Worm (Caenorhabditis elegans) whole organism, mixed stage, embryonic: ENCODE results near the gene F41H10.1.
A peak's percentile ranks its signal among the peaks of the same experiment; 100 is the strongest.

Experiments
- M03D4.4 ChIP-seq: sonication (generic microtip); optimal IDR thresholded peaks from 2 replicates; lab custom pipeline; 2017; ENCODE audit warnings: mild to moderate bottlenecking, missing genetic modification characterization, missing compliant biosample characterization
- bed-3 ChIP-seq: fragments of 200-800 bp; sonication (Bioruptor generic); optimal IDR thresholded peaks from 3 replicates; lab custom pipeline; 2018; ENCODE audit warnings: mild to moderate bottlenecking, missing genetic modification characterization, moderate library complexity, missing compliant biosample characterization
- blmp-1 ChIP-seq: fragments of 150-350 bp; optimal IDR thresholded peaks from 2 replicates; lab custom pipeline; 2014; ENCODE audit warnings: missing biosample characterization, missing genetic modification characterization
- ceh-39 ChIP-seq: fragments of 150-350 bp; optimal IDR thresholded peaks from 2 replicates; lab custom pipeline; 2014; ENCODE audit warnings: missing biosample characterization, missing genetic modification characterization
- ceh-43 ChIP-seq: fragments of 200-800 bp; sonication (Bioruptor generic); optimal IDR thresholded peaks from 2 replicates; lab custom pipeline; 2018; ENCODE audit warnings: mild to moderate bottlenecking, missing genetic modification characterization, moderate library complexity, missing compliant biosample characterization
- ceh-83 ChIP-seq: fragments of 200-800 bp; sonication (Bioruptor generic); optimal IDR thresholded peaks from 2 replicates; lab custom pipeline; 2018; ENCODE audit warnings: mild to moderate bottlenecking, missing genetic modification characterization, missing compliant biosample characterization
- ces-1 ChIP-seq: fragments of 150-350 bp; optimal IDR thresholded peaks from 2 replicates; lab custom pipeline; 2014; ENCODE audit warnings: missing biosample characterization, missing genetic modification reagents, missing genetic modification characterization
- cnd-1 ChIP-seq: fragments of 200-800 bp; sonication (Bioruptor generic); optimal IDR thresholded peaks from 2 replicates; lab custom pipeline; 2018; ENCODE audit warnings: mild to moderate bottlenecking, missing genetic modification characterization, missing compliant biosample characterization
- drap-1 ChIP-seq: fragments of 200-800 bp; sonication (Bioruptor generic); optimal IDR thresholded peaks from 3 replicates; lab custom pipeline; 2018; ENCODE audit warnings: mild to moderate bottlenecking, missing genetic modification characterization, missing compliant biosample characterization
- elt-1 ChIP-seq: sonication (generic microtip); optimal IDR thresholded peaks from 2 replicates; lab custom pipeline; 2017; ENCODE audit warnings: missing genetic modification characterization, mild to moderate bottlenecking, missing compliant biosample characterization, antibody characterized with exemption, moderate library complexity, borderline replicate concordance; ENCODE audit not compliant: insufficient read depth
- elt-3 ChIP-seq: fragments of 150-350 bp; optimal IDR thresholded peaks from 2 replicates; lab custom pipeline; 2014; ENCODE audit warnings: missing biosample characterization, missing genetic modification characterization
- flh-1 ChIP-seq: fragments of 200-800 bp; sonication (Bioruptor generic); optimal IDR thresholded peaks from 2 replicates; lab custom pipeline; 2018; ENCODE audit warnings: mild to moderate bottlenecking, missing genetic modification characterization, moderate library complexity, missing compliant biosample characterization
- ham-2 ChIP-seq: fragments of 200-800 bp; sonication (Bioruptor generic); optimal IDR thresholded peaks from 2 replicates; lab custom pipeline; 2018; ENCODE audit warnings: mild to moderate bottlenecking, missing genetic modification characterization, missing compliant biosample characterization
- hlh-1 ChIP-seq: fragments of 150-350 bp; optimal IDR thresholded peaks from 2 replicates; lab custom pipeline; 2014; ENCODE audit warnings: missing biosample characterization, missing genetic modification reagents, missing genetic modification characterization
- lin-13 ChIP-seq: fragments of 150-350 bp; optimal IDR thresholded peaks from 2 replicates; lab custom pipeline; 2014; ENCODE audit warnings: missing biosample characterization, missing genetic modification characterization
- lin-32 ChIP-seq: fragments of 200-800 bp; sonication (Bioruptor generic); optimal IDR thresholded peaks from 2 replicates; lab custom pipeline; 2018; ENCODE audit warnings: mild to moderate bottlenecking, missing genetic modification characterization, missing compliant biosample characterization
- lsy-2 ChIP-seq: fragments of 150-350 bp; optimal IDR thresholded peaks from 2 replicates; lab custom pipeline; 2014; ENCODE audit warnings: missing biosample characterization, missing genetic modification characterization
- mep-1 ChIP-seq: fragments of 150-350 bp; optimal IDR thresholded peaks from 2 replicates; lab custom pipeline; 2017; ENCODE audit warnings: missing biosample characterization, missing genetic modification reagents, missing genetic modification characterization, inconsistent platforms
- mls-2 ChIP-seq: sonication (generic microtip); optimal IDR thresholded peaks from 2 replicates; lab custom pipeline; 2016; ENCODE audit warnings: mild to moderate bottlenecking, missing genetic modification characterization, moderate library complexity, missing compliant biosample characterization
- nhr-12 ChIP-seq: fragments of 150-350 bp; optimal IDR thresholded peaks from 2 replicates; lab custom pipeline; 2014; ENCODE audit warnings: missing biosample characterization, missing genetic modification characterization
- nhr-2 ChIP-seq: fragments of 150-350 bp; optimal IDR thresholded peaks from 2 replicates; lab custom pipeline; 2014; ENCODE audit warnings: missing biosample characterization, missing genetic modification characterization
- nhr-237 ChIP-seq: fragments of 150-350 bp; optimal IDR thresholded peaks from 2 replicates; lab custom pipeline; 2014; ENCODE audit warnings: missing biosample characterization, missing genetic modification characterization
- nhr-76 ChIP-seq: sonication (generic microtip); optimal IDR thresholded peaks from 2 replicates; lab custom pipeline; 2017; ENCODE audit warnings: missing biosample characterization, missing genetic modification characterization
- pha-4 ChIP-seq: fragments of 150-350 bp; optimal IDR thresholded peaks from 2 replicates; lab custom pipeline; 2018; ENCODE audit warnings: missing biosample characterization, missing genetic modification reagents, missing genetic modification characterization
- sem-2 ChIP-seq: fragments of 200-800 bp; sonication (Bioruptor generic); optimal IDR thresholded peaks from 2 replicates; lab custom pipeline; 2018; ENCODE audit warnings: mild to moderate bottlenecking, missing genetic modification characterization, missing compliant biosample characterization
- snpc-4 ChIP-seq: fragments of 150-350 bp; optimal IDR thresholded peaks from 2 replicates; lab custom pipeline; 2014; ENCODE audit warnings: missing biosample characterization, missing genetic modification characterization
- tbx-8 ChIP-seq: fragments of 200-800 bp; sonication (Bioruptor generic); optimal IDR thresholded peaks from 2 replicates; lab custom pipeline; 2018; ENCODE audit warnings: mild to moderate bottlenecking, missing genetic modification characterization, moderate library complexity, missing compliant biosample characterization
- unc-120 ChIP-seq: sonication (generic microtip); optimal IDR thresholded peaks from 2 replicates; lab custom pipeline; 2017; ENCODE audit warnings: missing genetic modification characterization, missing compliant biosample characterization; ENCODE audit not compliant: poor library complexity, severe bottlenecking
- unc-39 ChIP-seq: fragments of 150-350 bp; optimal IDR thresholded peaks from 2 replicates; lab custom pipeline; 2014; ENCODE audit warnings: missing biosample characterization, missing genetic modification characterization
- unc-62 ChIP-seq: fragments of 150-350 bp; optimal IDR thresholded peaks from 2 replicates; lab custom pipeline; 2014; ENCODE audit warnings: missing biosample characterization, missing genetic modification reagents, missing genetic modification characterization
- zip-8 ChIP-seq: fragments of 150-350 bp; optimal IDR thresholded peaks from 2 replicates; lab custom pipeline; 2014; ENCODE audit warnings: missing biosample characterization, missing genetic modification characterization
- ztf-11 ChIP-seq: fragments of 150-350 bp; optimal IDR thresholded peaks from 2 replicates; lab custom pipeline; 2014; ENCODE audit warnings: missing biosample characterization, missing genetic modification characterization

F41H10.1 gene

DNA sequence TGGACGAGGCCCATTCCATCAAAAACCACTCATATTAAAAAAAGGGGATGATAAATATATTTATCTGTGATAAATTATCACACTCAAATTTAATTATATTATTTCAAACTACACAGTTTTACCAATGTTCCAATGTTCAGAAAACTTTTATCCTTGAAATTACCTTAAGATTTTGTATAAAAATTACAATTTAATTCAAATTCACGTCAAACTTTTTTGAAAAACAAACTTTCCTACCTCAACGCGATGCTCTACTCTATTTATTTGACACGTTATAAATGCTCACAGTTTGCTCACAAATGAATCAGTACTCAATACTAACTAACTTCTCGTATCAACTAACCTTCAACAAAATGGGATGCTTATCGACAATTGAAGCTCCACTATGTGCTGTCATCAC is at the start of gene F41H10.1:
TSS of gene F41H10.1 (plus strand) at position 301 of the 400 bp plus-strand sequence.
- TF ChIP-seq pha-4 (no peak), ham-2 (GFP tag; lab: Kevin White, UChicago) (no peak), ces-1 (no peak), ztf-11 (tag; lab: Kevin White, UChicago) (no peak), blmp-1 (no peak), nhr-12 (tag; lab: Kevin White, UChicago) (no peak), snpc-4 (tag; lab: Kevin White, UChicago) (no peak), mep-1 (tag; lab: Kevin White, UChicago) (no peak), M03D4.4 (tag; lab: Kevin White, UChicago) (no peak), cnd-1 (no peak), drap-1 (GFP tag; lab: Kevin White, UChicago) (no peak), nhr-2 (tag; lab: Kevin White, UChicago) (no peak), ceh-39 (tag; lab: Kevin White, UChicago) (no peak), nhr-76 (no peak)

DNA sequence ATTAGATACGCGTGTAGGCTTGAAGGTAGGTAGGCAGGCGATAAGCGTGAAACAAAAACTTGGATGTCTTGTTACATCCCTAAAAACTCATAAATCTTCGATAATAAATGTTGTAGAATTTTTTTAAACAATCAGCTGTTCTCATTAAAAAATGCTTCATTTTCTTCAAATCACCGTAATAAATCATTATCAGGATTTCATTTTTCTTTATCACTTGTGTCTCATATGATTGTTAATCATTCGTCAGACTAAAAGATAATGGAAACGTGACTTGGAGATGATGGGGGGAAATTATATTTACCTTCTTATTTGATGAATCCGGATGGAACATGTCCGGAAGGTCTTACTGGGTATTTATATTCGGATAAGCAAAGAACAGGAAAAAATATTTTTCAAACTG is 49.2 kb upstream of the F41H10.1 start:
- no peak for TF ChIP-seq nhr-237 (tag; lab: Kevin White, UChicago)

DNA sequence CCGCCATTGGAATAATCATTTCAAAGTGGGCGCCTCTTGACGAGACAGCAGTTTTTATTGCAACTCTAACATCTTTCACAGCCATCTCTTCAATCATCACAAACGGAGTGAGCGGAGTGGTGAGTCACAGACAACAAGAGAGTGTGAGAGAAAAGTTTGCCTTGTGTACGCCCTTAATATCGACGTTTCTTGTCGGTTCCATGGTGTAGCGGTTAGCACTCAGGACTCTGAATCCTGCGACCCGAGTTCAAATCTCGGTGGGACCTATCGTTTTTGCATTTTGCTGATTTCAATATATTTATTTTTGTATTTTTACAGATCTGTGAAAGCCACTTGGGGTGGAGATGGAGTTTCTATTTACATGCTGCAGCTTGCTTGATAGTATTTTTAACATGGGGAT is 48.2 kb upstream of the F41H10.1 start:
- no peak for TF ChIP-seq blmp-1
- TF ChIP-seq ham-2 (GFP tag; lab: Kevin White, UChicago) = no peak
- peak; percentile 12 for TF ChIP-seq lsy-2 (tag; lab: Kevin White, UChicago)
- TF ChIP-seq tbx-8 (GFP tag; lab: Kevin White, UChicago) = no peak
- no peak for TF ChIP-seq nhr-237 (tag; lab: Kevin White, UChicago)
- TF ChIP-seq unc-39 (tag; lab: Kevin White, UChicago) = no peak
- TF ChIP-seq bed-3 (GFP tag; lab: Kevin White, UChicago) = peak; percentile 66
- no peak for TF ChIP-seq elt-3 (tag; lab: Kevin White, UChicago)
- TF ChIP-seq elt-1 (tag; lab: Kevin White, UChicago) = no peak
- no peak for TF ChIP-seq mls-2 (tag; lab: Kevin White, UChicago)
- TF ChIP-seq unc-62 = no peak
- TF ChIP-seq ceh-83 (GFP tag; lab: Kevin White, UChicago) = peak; percentile 45
- TF ChIP-seq nhr-12 (tag; lab: Kevin White, UChicago) = peak; percentile 12
- TF ChIP-seq flh-1 (GFP tag; lab: Kevin White, UChicago) = no peak
- TF ChIP-seq ztf-11 (tag; lab: Kevin White, UChicago) = no peak
- no peak for TF ChIP-seq nhr-2 (tag; lab: Kevin White, UChicago)
- TF ChIP-seq ceh-39 (tag; lab: Kevin White, UChicago) = no peak
- TF ChIP-seq ceh-43 (GFP tag; lab: Kevin White, UChicago) = peak; percentile 44
- TF ChIP-seq unc-120 (tag; lab: Kevin White, UChicago) = no peak
- peak; percentile 20 for TF ChIP-seq mep-1 (tag; lab: Kevin White, UChicago)
- TF ChIP-seq lin-13 = no peak
- no peak for TF ChIP-seq drap-1 (GFP tag; lab: Kevin White, UChicago)
- no peak for TF ChIP-seq lin-32
- no peak for TF ChIP-seq zip-8 (tag; lab: Kevin White, UChicago)
- TF ChIP-seq cnd-1 = no peak

DNA sequence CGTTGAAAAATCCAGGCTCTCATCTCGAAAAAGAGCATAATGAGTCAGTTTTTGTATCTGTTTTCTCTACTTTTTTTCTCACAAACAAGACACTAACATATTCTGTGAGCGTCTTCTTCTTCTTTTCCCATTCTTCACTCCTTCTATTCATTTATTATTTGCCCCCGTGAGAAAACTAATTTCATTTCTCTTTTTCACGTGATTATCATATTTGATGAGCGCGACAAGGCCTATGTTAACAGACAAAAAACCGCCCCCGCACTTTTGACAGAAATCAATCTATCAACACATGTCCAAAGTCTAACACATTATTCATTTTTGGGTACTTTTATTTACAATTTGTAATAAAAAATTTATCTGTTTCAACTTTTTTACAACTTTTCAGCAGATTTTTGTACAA is 45.1 kb upstream of the F41H10.1 start:
- no peak for TF ChIP-seq elt-1 (tag; lab: Kevin White, UChicago)

DNA sequence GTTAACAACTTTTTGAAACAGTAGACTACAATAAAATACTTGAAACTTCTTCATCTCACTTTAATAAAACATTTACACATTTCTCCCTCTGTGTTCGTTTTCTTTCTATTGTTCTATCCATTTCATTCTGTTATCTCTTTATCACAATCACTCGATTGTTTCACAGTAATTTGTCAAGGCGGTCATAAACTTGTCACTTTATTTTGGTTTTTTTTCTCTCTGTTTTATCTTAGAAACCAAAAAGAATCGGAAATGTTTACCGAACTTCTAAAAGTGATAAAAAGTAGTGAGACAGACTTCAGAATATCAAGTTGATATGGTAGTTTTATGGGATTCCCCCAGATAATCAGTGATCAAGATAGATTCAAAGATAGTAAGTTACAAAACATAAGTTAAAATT is 43.5 kb upstream of the F41H10.1 start, which contains the start of gene Y4C6B.2:
TSS of gene Y4C6B.2 (plus strand) at position 320 of the 400 bp plus-strand sequence.
- TF ChIP-seq nhr-12 (tag; lab: Kevin White, UChicago) (no peak), nhr-237 (tag; lab: Kevin White, UChicago) (no peak), flh-1 (GFP tag; lab: Kevin White, UChicago) (no peak), mep-1 (tag; lab: Kevin White, UChicago) (no peak), M03D4.4 (tag; lab: Kevin White, UChicago) (no peak), zip-8 (tag; lab: Kevin White, UChicago) (no peak), ztf-11 (tag; lab: Kevin White, UChicago) (no peak), nhr-76 (no peak), unc-62 (no peak), nhr-2 (tag; lab: Kevin White, UChicago) (no peak), cnd-1 (no peak), ham-2 (GFP tag; lab: Kevin White, UChicago) (no peak), snpc-4 (tag; lab: Kevin White, UChicago) (no peak), elt-1 (tag; lab: Kevin White, UChicago) (no peak), unc-39 (tag; lab: Kevin White, UChicago) (no peak), drap-1 (GFP tag; lab: Kevin White, UChicago) (no peak), hlh-1 (no peak), sem-2 (GFP tag; lab: Kevin White, UChicago) (no peak)
